Worm (Caenorhabditis elegans) whole organism, L4 larva: ENCODE data around the gene elo-7.

Source experiments
- D1046.2 ChIP-seq: fragments of 200-800 bp; sonication (Bioruptor generic); IDR thresholded peaks from 2 replicates; pipeline ENCODE4 v1.3.6; 2022; ENCODE audit warnings: missing genetic modification characterization, missing compliant biosample characterization
- aha-1 ChIP-seq: fragments of 150-350 bp; peaks from one replicate; lab custom pipeline; 2014; ENCODE audit warnings: missing biosample characterization, missing genetic modification characterization
- ceh-82 ChIP-seq: sonication (generic microtip); optimal IDR thresholded peaks from 2 replicates; lab custom pipeline; 2017; ENCODE audit warnings: missing biosample characterization, missing genetic modification characterization
- lin-38 ChIP-seq: fragments of 200-800 bp; sonication (Bioruptor generic); IDR thresholded peaks from 2 replicates; pipeline ENCODE4 v1.3.6; 2022; ENCODE audit warnings: missing genetic modification reagents, missing genetic modification characterization, missing compliant biosample characterization
- lsy-2 ChIP-seq, 2 experiments: fragments of 150-350 bp in 1 of 2; sonication (generic microtip) in 1 of 2; optimal IDR thresholded peaks; 2 replicates each; lab custom pipeline; 2014 to 2017; ENCODE audit warnings: missing biosample characterization in 2 of 2, missing genetic modification characterization in 2 of 2
- mdl-1 ChIP-seq, 2 experiments: fragments of 150-350 bp in 1 of 2; sonication (generic microtip) in 1 of 2; optimal IDR thresholded peaks; 2 replicates each; lab custom pipeline; 2014 to 2017; ENCODE audit warnings: missing biosample characterization in 2 of 2, missing genetic modification characterization in 2 of 2
- nhr-6 ChIP-seq: fragments of 150-350 bp; optimal IDR thresholded peaks from 2 replicates; lab custom pipeline; 2014; ENCODE audit warnings: missing biosample characterization, missing genetic modification characterization
- pha-4 ChIP-seq, 2 experiments: fragments of 150-350 bp in 1 of 2; fragments of 200-800 bp in 1 of 2; sonication (Bioruptor generic) in 1 of 2; IDR thresholded peaks in 1 of 2; optimal IDR thresholded peaks in 1 of 2; 2 replicates each; pipeline versions ENCODE4 v1.3.6 to Lab custom; 2014 to 2022; ENCODE audit warnings: missing genetic modification characterization in 2 of 2, missing genetic modification reagents in 2 of 2, missing biosample characterization in 1 of 2, missing compliant biosample characterization in 1 of 2
- unc-62 ChIP-seq, 3 experiments: fragments of 150-350 bp in 1 of 3; sonication (generic microtip); optimal IDR thresholded peaks in 2 of 3; peaks in 1 of 3; 1 replicate in 1 of 3; 2 replicates in 2 of 3; lab custom pipeline; 2014 to 2017; ENCODE audit warnings: missing biosample characterization in 3 of 3, missing genetic modification characterization in 3 of 3, missing genetic modification reagents in 3 of 3, missing genotype in 1 of 3
- zip-2 ChIP-seq: fragments of 150-350 bp; optimal IDR thresholded peaks from 2 replicates; lab custom pipeline; 2014; ENCODE audit warnings: missing biosample characterization, missing genetic modification characterization
- ztf-11 ChIP-seq: fragments of 150-350 bp; optimal IDR thresholded peaks from 2 replicates; lab custom pipeline; 2014; ENCODE audit warnings: missing biosample characterization, missing genetic modification characterization
- ztf-7 ChIP-seq: fragments of 150-350 bp; optimal IDR thresholded peaks from 2 replicates; lab custom pipeline; 2014; ENCODE audit warnings: missing biosample characterization, missing genetic modification characterization

DNA sequence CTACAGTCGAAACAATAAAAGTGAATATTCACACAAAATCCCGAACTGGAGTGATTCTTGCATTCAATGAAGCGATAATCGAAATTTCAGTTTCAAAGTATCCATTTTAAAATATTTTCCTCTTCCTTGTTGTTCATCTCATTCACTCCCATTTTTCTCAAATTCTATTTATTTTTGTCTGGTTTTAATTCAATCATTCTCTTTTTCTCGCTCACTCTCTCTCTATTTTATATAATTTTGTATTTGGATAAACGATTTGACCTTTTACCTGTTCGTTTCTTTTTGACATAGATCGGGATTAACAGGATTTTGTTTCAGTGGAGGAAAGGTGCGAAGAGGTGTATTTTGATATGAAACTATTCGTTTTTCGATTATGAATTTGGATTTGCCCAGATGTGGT lies 16.2 kb downstream of the elo-7 start, which contains the start of gene T05A1.5:
- no peak for TF ChIP-seq pha-4 (GFP tag; IDR thresholded peaks at IDR 0.05; lab: Robert Waterston, UW)
- no peak for TF ChIP-seq pha-4 (tag; optimal IDR thresholded peaks at IDR 0.05; lab: Kevin White, UChicago)
- no peak for TF ChIP-seq ztf-7 (tag; lab: Kevin White, UChicago)
- TF ChIP-seq ceh-82 (tag; lab: Kevin White, UChicago), result no peak
- no peak for TF ChIP-seq zip-2 (tag; lab: Kevin White, UChicago)
- no peak for TF ChIP-seq mdl-1 (tag; optimal IDR thresholded peaks at IDR 0.05; lab: Kevin White, UChicago)
- TF ChIP-seq lin-38 (GFP tag; lab: Robert Waterston, UW), result no peak
- no peak for TF ChIP-seq unc-62 (GFP tag; optimal IDR thresholded peaks at IDR 0.05 in 1 of 2; lab: Kevin White, UChicago)
- TF ChIP-seq unc-62 (tag; optimal IDR thresholded peaks at IDR 0.05; lab: Kevin White, UChicago), result no peak
- TF ChIP-seq lsy-2 (tag; optimal IDR thresholded peaks at IDR 0.05; lab: Kevin White, UChicago), result no peak
- no peak for TF ChIP-seq D1046.2 (GFP tag; lab: Robert Waterston, UW)
- no peak for TF ChIP-seq aha-1 (tag; lab: Kevin White, UChicago)
- TF ChIP-seq ztf-11 (tag; lab: Kevin White, UChicago), result no peak
- no peak for TF ChIP-seq nhr-6 (tag; lab: Kevin White, UChicago)
